Worm (Caenorhabditis elegans) whole organism, early embryonic: Measurements from ENCODE around the gene C18A3.7.

Experiments used
- B0310.2 ChIP-seq: sonication (generic microtip); optimal IDR thresholded peaks from 2 replicates; lab custom pipeline; 2016; ENCODE audit warnings: mild to moderate bottlenecking, missing genetic modification characterization, missing compliant biosample characterization
- F13C5.2 ChIP-seq: sonication (generic microtip); optimal IDR thresholded peaks from 2 replicates; lab custom pipeline; 2017; ENCODE audit warnings: mild to moderate bottlenecking, missing genetic modification characterization, inconsistent platforms, missing compliant biosample characterization
- aly-1 ChIP-seq: sonication (generic microtip); optimal IDR thresholded peaks from 2 replicates; lab custom pipeline; 2016; ENCODE audit warnings: missing genetic modification characterization, missing compliant biosample characterization
- ama-1 ChIP-seq: fragments of 150-350 bp; optimal IDR thresholded peaks from 2 replicates; lab custom pipeline; 2014
- ceh-36 ChIP-seq: sonication (generic microtip); optimal IDR thresholded peaks from 2 replicates; lab custom pipeline; 2016; ENCODE audit warnings: missing genetic modification characterization, inconsistent platforms, missing compliant biosample characterization
- flt-1 ChIP-seq: fragments of 200-800 bp; sonication (Bioruptor generic); IDR thresholded peaks from 2 replicates; pipeline ENCODE4 v1.3.6; 2022; ENCODE audit warnings: missing genetic modification characterization, missing compliant biosample characterization
- hmbx-1 ChIP-seq: sonication (generic microtip); optimal IDR thresholded peaks from 2 replicates; lab custom pipeline; 2016; ENCODE audit warnings: mild to moderate bottlenecking, missing genetic modification characterization, missing compliant biosample characterization
- hnd-1 ChIP-seq: sonication (generic microtip); optimal IDR thresholded peaks from 2 replicates; lab custom pipeline; 2016; ENCODE audit warnings: missing genetic modification characterization, missing compliant biosample characterization
- pes-1 ChIP-seq: fragments of 200-800 bp; sonication (Bioruptor generic); IDR thresholded peaks from 2 replicates; pipeline ENCODE4 v1.3.6; 2022; ENCODE audit warnings: missing genetic modification reagents, missing genetic modification characterization, missing compliant biosample characterization
- scrt-1 ChIP-seq: fragments of 200-800 bp; sonication (Bioruptor generic); IDR thresholded peaks from 2 replicates; pipeline ENCODE4 v1.3.6; 2022; ENCODE audit warnings: missing genetic modification characterization, missing compliant biosample characterization
- sea-1 ChIP-seq: fragments of 200-800 bp; sonication (Bioruptor generic); conservative IDR thresholded peaks from 2 replicates; pipeline ENCODE4 v1.3.6; 2022; ENCODE audit warnings: missing genetic modification characterization, missing compliant biosample characterization
- tra-4 ChIP-seq: sonication (generic microtip); optimal IDR thresholded peaks from 2 replicates; lab custom pipeline; 2017; ENCODE audit warnings: missing genetic modification characterization, missing compliant biosample characterization

- TF ChIP-seq ama-1 (lab: Kevin White, UChicago): no peak
- TF ChIP-seq pes-1 (GFP tag; lab: Robert Waterston, UW): no peak
- no peak for TF ChIP-seq hnd-1 (tag; lab: Kevin White, UChicago)
- TF ChIP-seq F13C5.2 (tag; lab: Kevin White, UChicago): no peak
- no peak for TF ChIP-seq flt-1 (GFP tag; lab: Robert Waterston, UW)
- no peak for TF ChIP-seq ceh-36 (tag; lab: Kevin White, UChicago)
- no peak for TF ChIP-seq B0310.2 (tag; lab: Kevin White, UChicago)
- no peak for TF ChIP-seq hmbx-1 (tag; lab: Kevin White, UChicago)
- TF ChIP-seq sea-1 (GFP tag; lab: Robert Waterston, UW): no peak
- TF ChIP-seq tra-4 (tag; lab: Kevin White, UChicago): no peak
- TF ChIP-seq scrt-1 (GFP tag; lab: Robert Waterston, UW): no peak
- TF ChIP-seq aly-1 (tag; lab: Kevin White, UChicago): no peak
Observed at ce11 chrII:5702611-5703192, 27.5 kb downstream of the C18A3.7 start.
